Worm (Caenorhabditis elegans): ENCODE data around the gene fkh-4.
"Not testable (repeated sequence)": the region's sequence is repeated elsewhere in the genome, so short reads cannot be mapped to it uniquely, and the experiment has no call there.

DNA sequence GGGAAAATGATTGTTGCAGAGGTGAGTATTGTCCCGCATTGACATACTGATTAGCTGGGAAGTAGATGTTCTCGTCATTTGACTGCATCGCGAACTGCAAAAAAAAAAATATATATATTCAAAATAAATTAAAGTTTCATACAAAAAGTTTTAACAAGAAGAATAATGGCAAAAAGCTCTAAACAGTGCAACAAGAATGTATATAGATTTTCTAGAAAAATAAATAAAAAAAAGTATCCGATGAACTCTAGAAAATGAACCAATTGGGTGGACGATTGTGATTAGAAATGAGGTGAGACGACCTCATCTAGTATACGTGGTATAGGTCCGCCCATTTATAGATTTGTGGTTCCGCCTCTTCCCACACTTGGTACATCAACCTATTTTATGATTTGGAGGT is at the start of gene fkh-4:
- not testable (repeated sequence) for TF ChIP-seq nhr-85 (tag); ces-1 (GFP tag; optimal IDR thresholded peaks at IDR 0.05); tbx-2 (tag; optimal IDR thresholded peaks at IDR 0.05); skn-1 (tag; optimal IDR thresholded peaks at IDR 0.05); ceh-82 (tag; optimal IDR thresholded peaks at IDR 0.05)
